Fruit fly (Drosophila melanogaster) whole organism, embryonic: ENCODE data around the gene CG14442.
A peak's percentile ranks its signal among the peaks of the same experiment; 100 is the strongest.

Experiments used
- ATbp ChIP-seq: fragments of 200-800 bp; sonication (Bioruptor generic); optimal IDR thresholded peaks from 2 replicates; lab custom pipeline; 2017; ENCODE audit warnings: missing biosample characterization, mild to moderate bottlenecking, missing genetic modification characterization, missing genetic modification reagents
- Adf1 ChIP-seq: fragments of 200-800 bp; sonication (Bioruptor generic); IDR thresholded peaks from 2 replicates; pipeline ENCODE4 v1.3.6; 2022; ENCODE audit warnings: missing biosample characterization, missing genetic modification characterization
- Atf-2 ChIP-seq: fragments of 200-800 bp; sonication (Bioruptor generic); optimal IDR thresholded peaks from 2 replicates; lab custom pipeline; 2016; ENCODE audit warnings: missing biosample characterization, missing genetic modification characterization
- BEAF-32 ChIP-seq: fragments of 200-800 bp; sonication (Bioruptor generic); optimal IDR thresholded peaks from 3 replicates; lab custom pipeline; 2017; ENCODE audit warnings: missing biosample characterization, missing genetic modification characterization, mild to moderate bottlenecking, moderate library complexity, missing genetic modification reagents
- CG10959 ChIP-seq: fragments of 200-800 bp; sonication (Bioruptor generic); IDR thresholded peaks from 2 replicates; pipeline ENCODE4 v1.3.6; 2022; ENCODE audit warnings: missing biosample characterization, missing genetic modification characterization
- CG13296 ChIP-seq: fragments of 200-800 bp; sonication (Bioruptor generic); optimal IDR thresholded peaks from 3 replicates; lab custom pipeline; 2018; ENCODE audit warnings: missing biosample characterization, mild to moderate bottlenecking, missing genetic modification characterization
- CG14710 ChIP-seq: fragments of 200-800 bp; sonication (Bioruptor generic); optimal IDR thresholded peaks from 3 replicates; lab custom pipeline; 2019; ENCODE audit warnings: missing biosample characterization, mild to moderate bottlenecking, missing genetic modification characterization, moderate library complexity
- CG14860 ChIP-seq: fragments of 200-800 bp; sonication (Bioruptor generic); IDR thresholded peaks from 3 replicates; pipeline ENCODE4 v1.3.6; 2022; ENCODE audit warnings: missing biosample characterization, missing genetic modification characterization; ENCODE audit not compliant: partially characterized antibody
- CG14965 ChIP-seq: fragments of 200-800 bp; sonication (Bioruptor generic); optimal IDR thresholded peaks from 2 replicates; lab custom pipeline; 2016; ENCODE audit warnings: missing biosample characterization, missing genetic modification characterization, borderline replicate concordance
- CG15514 ChIP-seq: fragments of 200-800 bp; sonication (Bioruptor generic); optimal IDR thresholded peaks from 3 replicates; lab custom pipeline; 2017; ENCODE audit warnings: missing biosample characterization, missing genetic modification characterization, mild to moderate bottlenecking, moderate library complexity, missing genetic modification reagents
- CG17612 ChIP-seq: fragments of 200-800 bp; sonication (Bioruptor generic); IDR thresholded peaks from 2 replicates; pipeline ENCODE4 v1.3.6; 2022; ENCODE audit warnings: missing biosample characterization, missing genetic modification characterization
- CG32532 ChIP-seq: fragments of 200-800 bp; sonication (Bioruptor generic); IDR thresholded peaks from 2 replicates; pipeline ENCODE4 v1.3.6; 2022; ENCODE audit warnings: missing biosample characterization, missing genetic modification characterization
- CG3281 ChIP-seq: fragments of 200-800 bp; sonication (Bioruptor generic); optimal IDR thresholded peaks from 3 replicates; lab custom pipeline; 2017; ENCODE audit warnings: missing biosample characterization, mild to moderate bottlenecking, missing genetic modification characterization
- CG4282 ChIP-seq: fragments of 200-800 bp; sonication (Bioruptor generic); optimal IDR thresholded peaks from 2 replicates; lab custom pipeline; 2016; ENCODE audit warnings: missing biosample characterization, missing genetic modification characterization
- CG4404 ChIP-seq: fragments of 200-800 bp; sonication (Bioruptor generic); IDR thresholded peaks from 2 replicates; pipeline ENCODE4 v1.3.6; 2022; ENCODE audit warnings: missing biosample characterization, missing genetic modification characterization
- CG4707 ChIP-seq: fragments of 200-800 bp; sonication (Bioruptor generic); optimal IDR thresholded peaks from 2 replicates; lab custom pipeline; 2018; ENCODE audit warnings: missing biosample characterization, mild to moderate bottlenecking, missing genetic modification characterization, moderate library complexity
- CG6272 ChIP-seq: fragments of 200-800 bp; sonication (Bioruptor generic); IDR thresholded peaks from 2 replicates; pipeline ENCODE4 v1.3.6; 2022; ENCODE audit warnings: missing biosample characterization, missing genetic modification characterization
- CG6654 ChIP-seq: fragments of 200-800 bp; sonication (Bioruptor generic); optimal IDR thresholded peaks from 2 replicates; lab custom pipeline; 2017; ENCODE audit warnings: missing biosample characterization, mild to moderate bottlenecking, missing genetic modification characterization
- CG6854 ChIP-seq: fragments of 200-800 bp; sonication (Bioruptor generic); optimal IDR thresholded peaks from 3 replicates; lab custom pipeline; 2017; ENCODE audit warnings: missing biosample characterization, mild to moderate bottlenecking, missing genetic modification characterization
- CG7839 ChIP-seq: fragments of 200-800 bp; sonication (Bioruptor generic); optimal IDR thresholded peaks from 3 replicates; lab custom pipeline; 2018; ENCODE audit warnings: missing biosample characterization, mild to moderate bottlenecking, missing genetic modification characterization, moderate library complexity
- Dip2 ChIP-seq: fragments of 200-800 bp; sonication (Bioruptor generic); IDR thresholded peaks from 2 replicates; pipeline ENCODE4 v1.3.6; 2022; ENCODE audit warnings: missing biosample characterization, missing genetic modification characterization
- Dp ChIP-seq: fragments of 200-800 bp; sonication (Bioruptor generic); optimal IDR thresholded peaks from 2 replicates; lab custom pipeline; 2018; ENCODE audit warnings: missing biosample characterization, mild to moderate bottlenecking, missing genetic modification characterization, moderate library complexity
- Eip74EF ChIP-seq, 2 experiments: fragments of 200-800 bp in 1 of 2; fragments of >200 bp in 1 of 2; sonication (Bioruptor generic) in 1 of 2; optimal IDR thresholded peaks; 2 replicates each; lab custom pipeline; 2017 to 2019; ENCODE audit warnings: missing biosample characterization in 2 of 2, missing genetic modification characterization in 2 of 2, mild to moderate bottlenecking in 1 of 2, moderate library complexity in 1 of 2
- Hr3 ChIP-seq: fragments of 200-800 bp; sonication (Bioruptor generic); optimal IDR thresholded peaks from 3 replicates; lab custom pipeline; 2016; ENCODE audit warnings: missing biosample characterization, missing genetic modification characterization
- Mad ChIP-seq: fragments of 200-800 bp; sonication (Bioruptor generic); optimal IDR thresholded peaks from 2 replicates; lab custom pipeline; 2016; ENCODE audit warnings: missing biosample characterization, missing genetic modification characterization
- Meics ChIP-seq: fragments of 200-800 bp; sonication (Bioruptor generic); optimal IDR thresholded peaks from 2 replicates; lab custom pipeline; 2017; ENCODE audit warnings: missing biosample characterization, mild to moderate bottlenecking, missing genetic modification characterization
- Scr ChIP-seq: fragments of 200-800 bp; sonication (Bioruptor generic); IDR thresholded peaks from 2 replicates; pipeline ENCODE4 v1.3.6; 2022; ENCODE audit warnings: missing biosample characterization, missing genetic modification characterization; ENCODE audit not compliant: partially characterized antibody
- Taf1 ChIP-seq: fragments of 200-800 bp; sonication (Bioruptor generic); IDR thresholded peaks from 2 replicates; pipeline ENCODE4 v1.3.6; 2022; ENCODE audit warnings: missing biosample characterization, missing genetic modification characterization
- Usf ChIP-seq: fragments of 200-800 bp; sonication (Bioruptor generic); optimal IDR thresholded peaks from 2 replicates; lab custom pipeline; 2017; ENCODE audit warnings: missing genotype, missing biosample characterization, missing genetic modification characterization
- bowl ChIP-seq: fragments of 200-800 bp; sonication (Bioruptor generic); IDR thresholded peaks from 2 replicates; pipeline ENCODE4 v1.3.6; 2022; ENCODE audit warnings: missing biosample characterization, missing genetic modification characterization
- caup ChIP-seq: fragments of 200-800 bp; sonication (Bioruptor generic); optimal IDR thresholded peaks from 3 replicates; lab custom pipeline; 2017; ENCODE audit warnings: missing biosample characterization, mild to moderate bottlenecking, missing genetic modification characterization, moderate library complexity; ENCODE audit not compliant: severe bottlenecking
- chinmo ChIP-seq: fragments of 200-800 bp; sonication (Bioruptor generic); IDR thresholded peaks from 4 replicates; pipeline ENCODE4 v1.3.6; 2022; ENCODE audit warnings: missing biosample characterization, missing genetic modification characterization; ENCODE audit not compliant: partially characterized antibody
- dmrt99B ChIP-seq: fragments of 200-800 bp; sonication (Bioruptor generic); optimal IDR thresholded peaks from 2 replicates; lab custom pipeline; 2018; ENCODE audit warnings: missing biosample characterization, mild to moderate bottlenecking, missing genetic modification characterization, moderate library complexity
- gem ChIP-seq: fragments of 200-800 bp; sonication (Bioruptor generic); optimal IDR thresholded peaks from 2 replicates; lab custom pipeline; 2019; ENCODE audit warnings: missing biosample characterization, mild to moderate bottlenecking, missing genetic modification characterization, moderate library complexity
- gsb-n ChIP-seq: fragments of 200-800 bp; sonication (Bioruptor generic); optimal IDR thresholded peaks from 3 replicates; lab custom pipeline; 2018; ENCODE audit warnings: missing biosample characterization, mild to moderate bottlenecking, missing genetic modification characterization
- ham ChIP-seq: fragments of 200-800 bp; sonication (Bioruptor generic); IDR thresholded peaks from 2 replicates; pipeline ENCODE4 v1.3.6; 2022; ENCODE audit warnings: missing biosample characterization, missing genetic modification characterization
- hb ChIP-seq: fragments of 200-800 bp; sonication (Bioruptor generic); IDR thresholded peaks from 3 replicates; pipeline ENCODE4 v1.3.6; 2022; ENCODE audit warnings: missing biosample characterization, missing genetic modification characterization; ENCODE audit not compliant: partially characterized antibody
- jigr1 ChIP-seq: fragments of 200-800 bp; sonication (Bioruptor generic); IDR thresholded peaks from 3 replicates; pipeline ENCODE4 v1.3.6; 2022; ENCODE audit warnings: missing biosample characterization, missing genetic modification characterization
- lmd ChIP-seq: fragments of 200-800 bp; sonication (Bioruptor generic); IDR thresholded peaks from 2 replicates; pipeline ENCODE4 v1.3.6; 2022; ENCODE audit warnings: missing biosample characterization, missing genetic modification characterization
- mirr ChIP-seq: fragments of 200-800 bp; sonication (Bioruptor generic); optimal IDR thresholded peaks from 3 replicates; lab custom pipeline; 2018; ENCODE audit warnings: missing biosample characterization, mild to moderate bottlenecking, missing genetic modification characterization
- org-1 ChIP-seq: fragments of 200-800 bp; sonication (Bioruptor generic); optimal IDR thresholded peaks from 2 replicates; lab custom pipeline; 2017; ENCODE audit warnings: missing biosample characterization, missing genetic modification characterization
- pb ChIP-seq: fragments of 200-800 bp; sonication (Bioruptor generic); optimal IDR thresholded peaks from 3 replicates; lab custom pipeline; 2016; ENCODE audit warnings: missing biosample characterization, missing genetic modification characterization
- pho ChIP-seq: fragments of 200-800 bp; sonication (Bioruptor generic); optimal IDR thresholded peaks from 2 replicates; lab custom pipeline; 2016; ENCODE audit warnings: missing biosample characterization, missing genetic modification characterization
- scrt ChIP-seq: fragments of 200-800 bp; sonication (Bioruptor generic); optimal IDR thresholded peaks from 2 replicates; lab custom pipeline; 2018; ENCODE audit warnings: missing biosample characterization, mild to moderate bottlenecking, missing genetic modification characterization, moderate library complexity
- sna ChIP-seq: fragments of 200-800 bp; sonication (Bioruptor generic); IDR thresholded peaks from 2 replicates; pipeline ENCODE4 v1.3.6; 2022; ENCODE audit warnings: missing biosample characterization, missing genetic modification characterization; ENCODE audit not compliant: partially characterized antibody
- sqz ChIP-seq: fragments of 200-800 bp; sonication (Bioruptor generic); optimal IDR thresholded peaks from 3 replicates; lab custom pipeline; 2018; ENCODE audit warnings: missing biosample characterization, mild to moderate bottlenecking, missing genetic modification characterization
- tio ChIP-seq: fragments of 200-800 bp; sonication (Bioruptor generic); optimal IDR thresholded peaks from 2 replicates; lab custom pipeline; 2017; ENCODE audit warnings: missing biosample characterization, missing genetic modification characterization, inconsistent platforms

CG14442 gene

dm6 chrX:6678635-6679501, 15.9 kb downstream of the CG14442 start, which contains the start of gene ND-ASHI (continued):
- TF ChIP-seq CG17612 (GFP tag; lab: Robert Waterston, UW) (peak; percentile 92), Scr (no peak), lmd (GFP tag; lab: Robert Waterston, UW) (peak; percentile 96), CG4404 (GFP tag; lab: Robert Waterston, UW) (peak; percentile 85), bowl (peak; percentile 81; the same call in 1 of the 2 replicates), Dp (GFP tag; lab: Kevin White, UChicago) (no peak), dmrt99B (tag; lab: Kevin White, UChicago) (peak; percentile 94), CG14710 (tag; lab: Kevin White, UChicago) (peak; percentile 79), CG32532 (GFP tag; lab: Robert Waterston, UW) (peak; percentile 99), gsb-n (tag; lab: Kevin White, UChicago) (peak; percentile 84), CG6854 (GFP tag; lab: Kevin White, UChicago) (peak; percentile 94), ATbp (peak; percentile 91), mirr (GFP tag; lab: Kevin White, UChicago) (peak; percentile 96), CG15514 (GFP tag; lab: Kevin White, UChicago) (peak; percentile 93), scrt (GFP tag; lab: Kevin White, UChicago) (peak; percentile 90), CG4282 (GFP tag; lab: Kevin White, UChicago) (peak; percentile 68), CG10959 (peak; percentile 86), Eip74EF (GFP tag; optimal IDR thresholded peaks at IDR 0.05; lab: Kevin White, UChicago) (peak in 1 of 2 experiments; percentile 88), pho (peak; percentile 93), org-1 (GFP tag; lab: Kevin White, UChicago) (peak; percentile 93), CG4707 (GFP tag; lab: Kevin White, UChicago) (peak; percentile 73), jigr1 (peak; percentile 81; the same call in 2 of the 3 replicates), CG13296 (GFP tag; lab: Kevin White, UChicago) (peak; percentile 95), pb (GFP tag; lab: Kevin White, UChicago) (peak; percentile 80), tio (GFP tag; lab: Kevin White, UChicago) (no peak), Atf-2 (GFP tag; lab: Kevin White, UChicago) (peak; percentile 88), BEAF-32 (GFP tag; lab: Kevin White, UChicago) (no peak), gem (tag; lab: Kevin White, UChicago) (peak; percentile 94), sqz (GFP tag; lab: Kevin White, UChicago) (no peak), Mad (peak; percentile 89), CG14965 (GFP tag; lab: Kevin White, UChicago) (peak; percentile 43), caup (GFP tag; lab: Kevin White, UChicago) (peak; percentile 98), Taf1 (GFP tag; lab: Robert Waterston, UW) (peak; percentile 96), Usf (peak; percentile 89), CG6272 (GFP tag; lab: Robert Waterston, UW) (peak; percentile 88), CG7839 (tag; lab: Kevin White, UChicago) (peak; percentile 97), CG3281 (GFP tag; lab: Kevin White, UChicago) (peak; percentile 97), Meics (GFP tag; lab: Kevin White, UChicago) (peak; percentile 97), Dip2 (GFP tag; lab: Robert Waterston, UW) (no peak), CG6654 (GFP tag; lab: Kevin White, UChicago) (peak; percentile 83), Hr3 (GFP tag; lab: Kevin White, UChicago) (peak; percentile 90), hb (GFP tag; lab: Robert Waterston, UW) (no peak), CG14860 (GFP tag; lab: Robert Waterston, UW) (no peak), Adf1 (GFP tag; lab: Robert Waterston, UW) (peak; percentile 80), chinmo (GFP tag; lab: Robert Waterston, UW) (0 out of 4 replicates have a peak, but pooled peaks have one; percentile 4), ham (peak; percentile 88; the same call in 1 of the 2 replicates), sna (GFP tag; lab: Robert Waterston, UW) (no peak)
